Fruit fly (Drosophila melanogaster): Measurements from ENCODE around the gene CG10098.

The CG10098 gene

dm6 chr3R:7144245-7144904 lies 20.0 kb downstream of the CG10098 start, which contains the start of the genes CG14610 and CG2656 (continued):
- TF ChIP-seq dmrt11E (tag; optimal IDR thresholded peaks at IDR 0.05) (peak; percentile 37), gro (GFP tag; optimal IDR thresholded peaks at IDR 0.05) (peak; percentile 85), pum (GFP tag; optimal IDR thresholded peaks at IDR 0.05) (peak; percentile 88), Ets65A (GFP tag) (peak; percentile 99), CG13287 (GFP tag; IDR thresholded peaks at IDR 0.05; ENCODE audit: partially characterized antibody) (peak; percentile 76), stwl (tag; optimal IDR thresholded peaks at IDR 0.05) (peak; percentile 90), Atf6 (GFP tag; IDR thresholded peaks at IDR 0.05) (peak; percentile 54; the same call in 1 of the 2 replicates), HLH4C (GFP tag; IDR thresholded peaks at IDR 0.05; ENCODE audit: partially characterized antibody) (0 out of 3 replicates have a peak, but pooled peaks have one; percentile 34), danr (GFP tag; IDR thresholded peaks at IDR 0.05) (no peak), jigr1 (GFP tag; IDR thresholded peaks at IDR 0.05) (no peak), CG17829 (tag; optimal IDR thresholded peaks at IDR 0.05) (peak; percentile 73), CkIIα-i1 (GFP tag; IDR thresholded peaks at IDR 0.05) (no peak), grn (GFP tag; optimal IDR thresholded peaks at IDR 0.05) (no peak), Blimp-1 (GFP tag; optimal IDR thresholded peaks at IDR 0.05) (peak; percentile 59), TFAM (GFP tag; optimal IDR thresholded peaks at IDR 0.05) (no peak), odd (GFP tag; optimal IDR thresholded peaks at IDR 0.05) (no peak), CG17802 (tag; optimal IDR thresholded peaks at IDR 0.05) (peak; percentile 26), CG11696 (GFP tag; IDR thresholded peaks at IDR 0.05) (no peak), CG16815 (GFP tag; optimal IDR thresholded peaks at IDR 0.05) (peak; percentile 23), CG2129 (GFP tag; IDR thresholded peaks at IDR 0.05; ENCODE audit: partially characterized antibody) (no peak), CG9932 (GFP tag; IDR thresholded peaks at IDR 0.05) (peak; percentile 86), chif (GFP tag; optimal IDR thresholded peaks at IDR 0.05) (peak; percentile 67 to 85), Awh (GFP tag; IDR thresholded peaks at IDR 0.05) (no peak), sna (GFP tag; IDR thresholded peaks at IDR 0.05; ENCODE audit: partially characterized antibody) (peak; percentile 64), slp2 (GFP tag; optimal IDR thresholded peaks at IDR 0.05) (peak; percentile 66), CG7556 (GFP tag; optimal IDR thresholded peaks at IDR 0.05) (peak; percentile 52), CG18764 (GFP tag; optimal IDR thresholded peaks at IDR 0.05) (peak; percentile 78), Lhr (GFP tag; optimal IDR thresholded peaks at IDR 0.05) (peak; percentile 42), fd96Cb (tag; optimal IDR thresholded peaks at IDR 0.05) (peak; percentile 37), BtbVII (GFP tag; optimal IDR thresholded peaks at IDR 0.05) (peak; percentile 24), HLH3B (GFP tag; IDR thresholded peaks at IDR 0.05) (0 out of 2 replicates have a peak, but pooled peaks have one; percentile 38), Mes4 (GFP tag; optimal IDR thresholded peaks at IDR 0.05) (peak; percentile 67)

- TF ChIP-seq CG18476 (GFP tag; optimal IDR thresholded peaks at IDR 0.05) (peak; percentile 65), Camta (GFP tag; optimal IDR thresholded peaks at IDR 0.05) (peak; percentile 22), zen2 (GFP tag; IDR thresholded peaks at IDR 0.05; ENCODE audit: partially characterized antibody) (no peak), insv (GFP tag; optimal IDR thresholded peaks at IDR 0.05) (peak in 1 of 2 experiments; percentile 18), CG3163 (GFP tag; optimal IDR thresholded peaks at IDR 0.05) (no peak), mld (GFP tag; IDR thresholded peaks at IDR 0.05; ENCODE audit: partially characterized antibody) (no peak), CkIIα-i1 (GFP tag; IDR thresholded peaks at IDR 0.05) (no peak), fd96Cb (tag; optimal IDR thresholded peaks at IDR 0.05) (peak; percentile 30), PHDP (tag; optimal IDR thresholded peaks at IDR 0.05) (peak; percentile 5), CG31224 (GFP tag; IDR thresholded peaks at IDR 0.05) (peak; percentile 59), mam (GFP tag; optimal IDR thresholded peaks at IDR 0.05) (peak; percentile 57), CG32767 (GFP tag; IDR thresholded peaks at IDR 0.05) (no peak; the same call in 1 of the 2 replicates), nom (GFP tag; optimal IDR thresholded peaks at IDR 0.05) (peak; percentile 7), tio (GFP tag; optimal IDR thresholded peaks at IDR 0.05) (no peak), fru (optimal IDR thresholded peaks at IDR 0.05) (no peak), Atf3 (GFP tag; optimal IDR thresholded peaks at IDR 0.05) (peak; percentile 43), CG9797 (GFP tag; optimal IDR thresholded peaks at IDR 0.05) (peak; percentile 43), hkb (optimal IDR thresholded peaks at IDR 0.05) (no peak), hkb (GFP tag; IDR thresholded peaks at IDR 0.05) (peak; percentile 48; the same call in 1 of the 2 replicates)
Observed at dm6 chr3R:7150544-7151406, 26.4 kb downstream of the CG10098 start, which contains the start of the genes gfzf and Sas-4. Gene gfzf (minus strand): TSS chr3R:7150968. Gene Sas-4 (plus strand): TSS chr3R:7151367.
